Fruit fly (Drosophila melanogaster) whole organism, adult: Measurements from ENCODE around the gene CG17470.

Experiments used
- CG12768 ChIP-seq: fragments of 200-800 bp; sonication (Bioruptor generic); optimal IDR thresholded peaks from 2 replicates; lab custom pipeline; 2017; ENCODE audit warnings: missing biosample characterization, missing genetic modification characterization, mild to moderate bottlenecking, moderate library complexity, missing genetic modification reagents
- CG7045 ChIP-seq: fragments of 200-800 bp; sonication (Bioruptor generic); optimal IDR thresholded peaks from 2 replicates; lab custom pipeline; 2017; ENCODE audit warnings: missing biosample characterization, mild to moderate bottlenecking, missing genetic modification characterization
- CG7101 ChIP-seq: fragments of 200-800 bp; sonication (Bioruptor generic); optimal IDR thresholded peaks from 2 replicates; lab custom pipeline; 2018; ENCODE audit warnings: missing biosample characterization, mild to moderate bottlenecking, missing genetic modification characterization, moderate library complexity
- Clk ChIP-seq: fragments of 200-800 bp; sonication (Bioruptor generic); optimal IDR thresholded peaks from 2 replicates; lab custom pipeline; 2017; ENCODE audit warnings: missing biosample characterization, missing genetic modification characterization
- Hr96 ChIP-seq: fragments of 200-800 bp; sonication (Bioruptor generic); optimal IDR thresholded peaks from 2 replicates; lab custom pipeline; 2016; ENCODE audit warnings: missing biosample characterization, missing genetic modification characterization
- Mnt ChIP-seq: fragments of 200-800 bp; sonication (Bioruptor generic); optimal IDR thresholded peaks from 2 replicates; lab custom pipeline; 2016; ENCODE audit warnings: missing biosample characterization, mild to moderate bottlenecking, missing genetic modification characterization
- bab1 ChIP-seq: fragments of 200-800 bp; sonication (Bioruptor generic); optimal IDR thresholded peaks from 3 replicates; lab custom pipeline; 2019; ENCODE audit warnings: missing biosample characterization, mild to moderate bottlenecking, missing genetic modification characterization, moderate library complexity
- cic ChIP-seq: fragments of 200-800 bp; sonication (Bioruptor generic); optimal IDR thresholded peaks from 2 replicates; lab custom pipeline; 2017; ENCODE audit warnings: missing biosample characterization, mild to moderate bottlenecking, missing genetic modification characterization, moderate library complexity
- kay ChIP-seq: fragments of 200-800 bp; sonication (Bioruptor generic); peaks from one replicate; lab custom pipeline; 2016; ENCODE audit warnings: missing biosample characterization, missing genetic modification characterization, borderline replicate concordance
- pad ChIP-seq: fragments of 200-800 bp; sonication (Bioruptor generic); optimal IDR thresholded peaks from 3 replicates; lab custom pipeline; 2017; ENCODE audit warnings: missing biosample characterization, missing genetic modification characterization, mild to moderate bottlenecking, moderate library complexity, missing genetic modification reagents
- toe ChIP-seq: fragments of 200-800 bp; sonication (Bioruptor generic); optimal IDR thresholded peaks from 2 replicates; lab custom pipeline; 2016; ENCODE audit warnings: missing biosample characterization, missing genetic modification characterization

DNA sequence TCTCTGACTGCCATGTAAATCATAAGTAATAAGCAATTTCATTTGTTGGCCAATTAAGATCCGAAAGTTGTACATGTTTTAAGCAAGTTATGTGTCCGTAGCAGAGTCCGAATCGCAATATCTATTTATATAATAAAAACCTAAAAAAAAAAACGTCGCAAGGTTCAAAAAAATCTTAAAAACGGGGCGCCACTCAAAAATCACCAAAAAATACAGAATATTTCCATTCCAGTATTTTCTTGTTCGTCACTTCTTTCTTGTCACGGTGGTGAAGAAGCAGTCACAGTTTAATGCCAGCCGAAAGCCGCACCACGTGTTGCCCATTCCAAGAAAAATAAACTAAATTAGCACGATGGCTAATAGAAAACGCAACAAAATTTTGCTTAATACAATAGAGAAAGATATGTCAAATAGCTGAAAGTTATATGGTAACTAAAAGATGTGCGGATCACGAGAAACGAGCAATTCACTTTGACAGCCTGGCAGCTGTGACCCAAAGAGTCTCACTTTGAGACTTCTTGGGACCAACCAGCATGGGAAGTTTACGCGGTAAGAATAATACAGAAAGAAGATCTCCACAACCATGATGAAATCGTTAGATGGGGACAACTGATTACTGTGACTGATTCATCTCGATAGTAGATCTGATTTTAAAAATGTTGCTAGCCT is 4.3 kb upstream of the CG17470 start:
- TF ChIP-seq CG7101 (tag; lab: Kevin White, UChicago) (peak; percentile 1), toe (GFP tag; lab: Kevin White, UChicago) (peak; percentile 25), Hr96 (GFP tag; lab: Kevin White, UChicago) (no peak), Mnt (peak; percentile 97), CG12768 (GFP tag; lab: Kevin White, UChicago) (no peak), cic (GFP tag; lab: Kevin White, UChicago) (no peak), kay (peak; percentile 92), CG7045 (no peak), bab1 (GFP tag; lab: Kevin White, UChicago) (no peak), Clk (GFP tag; lab: Kevin White, UChicago) (no peak), pad (GFP tag; lab: Kevin White, UChicago) (no peak)
